Worm (Caenorhabditis elegans) whole organism, L2 larva: Measurements from ENCODE around the gene grl-17.

Experiments
- dmd-4 ChIP-seq: sonication (generic microtip); optimal IDR thresholded peaks from 2 replicates; lab custom pipeline; 2017; ENCODE audit warnings: missing biosample characterization, missing genetic modification characterization
- egl-27 ChIP-seq: sonication (generic microtip); optimal IDR thresholded peaks from 3 replicates; lab custom pipeline; 2017; ENCODE audit warnings: missing biosample characterization, missing genetic modification reagents, missing genetic modification characterization
- elt-1 ChIP-seq: fragments of 150-350 bp; optimal IDR thresholded peaks from 2 replicates; lab custom pipeline; 2014; ENCODE audit warnings: missing biosample characterization, missing genetic modification characterization
- gmeb-1 ChIP-seq: fragments of 150-350 bp; optimal IDR thresholded peaks from 2 replicates; lab custom pipeline; 2014; ENCODE audit warnings: missing biosample characterization, missing genetic modification characterization
- lin-39 ChIP-seq: fragments of 150-350 bp; optimal IDR thresholded peaks from 2 replicates; lab custom pipeline; 2014; ENCODE audit warnings: missing biosample characterization, missing genetic modification reagents, missing genetic modification characterization
- mab-5 ChIP-seq: fragments of 150-350 bp; optimal IDR thresholded peaks from 2 replicates; lab custom pipeline; 2014; ENCODE audit warnings: missing biosample characterization, missing genetic modification characterization
- nhr-12 ChIP-seq: fragments of 150-350 bp; optimal IDR thresholded peaks from 2 replicates; lab custom pipeline; 2014; ENCODE audit warnings: missing biosample characterization, missing genetic modification characterization
- nhr-77 ChIP-seq: fragments of 150-350 bp; optimal IDR thresholded peaks from 2 replicates; lab custom pipeline; 2014; ENCODE audit warnings: missing biosample characterization, missing genetic modification characterization
- skn-1 ChIP-seq: sonication (generic microtip); optimal IDR thresholded peaks from 2 replicates; lab custom pipeline; 2017; ENCODE audit warnings: missing biosample characterization, missing genetic modification characterization
- unc-62 ChIP-seq: fragments of 150-350 bp; optimal IDR thresholded peaks from 2 replicates; lab custom pipeline; 2014; ENCODE audit warnings: missing biosample characterization, missing genetic modification reagents, missing genetic modification characterization
- zag-1 ChIP-seq: fragments of 150-350 bp; optimal IDR thresholded peaks from 2 replicates; lab custom pipeline; 2014; ENCODE audit warnings: missing biosample characterization, missing genetic modification characterization
- ztf-4 ChIP-seq: fragments of 150-350 bp; optimal IDR thresholded peaks from 2 replicates; lab custom pipeline; 2014; ENCODE audit warnings: missing biosample characterization, missing genetic modification characterization

- TF ChIP-seq dmd-4 (tag; lab: Kevin White, UChicago): no peak
- no peak for TF ChIP-seq mab-5 (tag; lab: Kevin White, UChicago)
- no peak for TF ChIP-seq elt-1 (tag; lab: Kevin White, UChicago)
- no peak for TF ChIP-seq ztf-4 (tag; lab: Kevin White, UChicago)
- no peak for TF ChIP-seq skn-1
- no peak for TF ChIP-seq nhr-12 (tag; lab: Kevin White, UChicago)
- TF ChIP-seq egl-27: no peak
- no peak for TF ChIP-seq nhr-77 (tag; lab: Kevin White, UChicago)
- TF ChIP-seq lin-39 (tag; lab: Kevin White, UChicago): no peak
- no peak for TF ChIP-seq zag-1 (tag; lab: Kevin White, UChicago)
- no peak for TF ChIP-seq gmeb-1 (tag; lab: Kevin White, UChicago)
- TF ChIP-seq unc-62 (GFP tag; lab: Kevin White, UChicago): no peak
These were observed 2.0 kb upstream of the grl-17 start, which contains the start of gene slrp-1 for ce11 chrV:13565781-13566180.
